Worm (Caenorhabditis elegans): ENCODE data around the gene C35D10.17.
A peak's percentile ranks its signal among the peaks of the same experiment; 100 is the strongest.

The C35D10.17 gene

DNA sequence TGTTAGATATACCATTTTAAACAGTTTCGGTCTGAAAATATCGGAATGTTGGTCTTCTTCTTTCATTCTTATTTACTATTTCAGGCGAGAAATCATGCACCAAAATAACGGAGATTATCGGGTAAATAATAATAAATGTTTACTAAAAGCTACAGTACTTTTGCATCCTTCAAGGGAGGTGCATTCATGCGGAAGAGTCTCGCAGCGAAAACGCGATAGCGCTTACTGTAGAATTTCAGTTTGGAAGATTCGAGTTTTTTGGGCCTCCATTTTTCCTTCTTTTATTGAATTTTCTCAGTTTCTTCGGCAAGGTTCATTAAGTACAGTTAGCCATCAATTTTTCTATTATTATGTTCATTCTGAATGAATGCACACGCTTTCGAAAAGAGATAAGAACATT lies 10.8 kb upstream of the C35D10.17 start, which contains the start of gene C35D10.7:
Gene C35D10.7, plus strand, starts transcription at position 85 of the 400 bp plus-strand sequence.
- no peak for TF ChIP-seq zip-5 (tag; optimal IDR thresholded peaks at IDR 0.05)
- no peak for TF ChIP-seq pqm-1 (tag; optimal IDR thresholded peaks at IDR 0.05)
- TF ChIP-seq elt-2 (tag; optimal IDR thresholded peaks at IDR 0.05), result no peak
- no peak for TF ChIP-seq ztf-16 (tag; optimal IDR thresholded peaks at IDR 0.05)
- no peak for TF ChIP-seq unc-86 (tag; optimal IDR thresholded peaks at IDR 0.05)
- TF ChIP-seq npax-4 (tag; optimal IDR thresholded peaks at IDR 0.05), result no peak
- TF ChIP-seq hlh-13 (GFP tag; optimal IDR thresholded peaks at IDR 0.05), result no peak
- no peak for TF ChIP-seq ref-2 (tag; optimal IDR thresholded peaks at IDR 0.05)
- TF ChIP-seq pha-2 (tag; optimal IDR thresholded peaks at IDR 0.05), result no peak
- TF ChIP-seq elt-4 (tag; optimal IDR thresholded peaks at IDR 0.05), result no peak

DNA sequence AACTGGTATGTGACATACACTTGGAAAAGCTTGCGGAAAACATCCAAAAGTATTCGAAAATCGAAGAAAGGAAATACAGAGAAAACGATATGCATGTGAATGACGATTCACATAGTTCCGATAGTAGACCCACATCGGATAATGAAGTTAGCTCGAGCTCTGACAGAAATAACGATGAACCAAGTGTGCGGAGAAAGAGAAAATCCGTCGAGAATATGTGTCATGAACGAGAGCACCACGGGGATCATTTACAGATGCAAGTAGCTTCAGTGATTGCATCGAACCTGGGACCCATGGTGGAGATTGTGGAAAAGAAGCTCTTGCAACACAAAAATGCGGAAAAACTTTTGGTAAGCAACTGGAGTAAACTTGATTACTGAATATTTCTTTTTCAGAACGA lies 9.9 kb upstream of the C35D10.17 start:
- TF ChIP-seq unc-55 (GFP tag; optimal IDR thresholded peaks at IDR 0.05), result no peak
- no peak for TF ChIP-seq ceh-6 (GFP tag; optimal IDR thresholded peaks at IDR 0.05)
- no peak for TF ChIP-seq madf-2 (tag; optimal IDR thresholded peaks at IDR 0.05)
- TF ChIP-seq Y22D7AL.16 (tag; optimal IDR thresholded peaks at IDR 0.05), result no peak

DNA sequence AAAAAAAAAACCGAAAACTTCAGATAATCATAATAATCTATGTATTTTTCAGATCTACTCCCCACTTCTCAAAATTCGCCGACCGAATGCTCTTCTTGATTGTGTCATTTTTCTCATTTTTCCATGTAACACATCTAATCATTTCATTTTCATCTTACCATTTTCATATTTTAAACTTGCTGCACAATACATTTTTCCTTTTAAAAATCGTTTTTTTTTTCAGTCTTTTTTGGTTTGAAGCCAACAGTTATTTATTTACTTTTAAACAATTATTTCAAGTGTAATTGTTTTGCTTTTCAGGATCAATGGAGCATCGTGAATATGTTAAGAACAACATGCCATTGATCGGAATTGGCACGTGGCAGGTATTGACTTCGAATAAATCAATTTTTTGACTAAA lies 7.8 kb upstream of the C35D10.17 start, which contains the start of gene C35D10.6:
Gene C35D10.6, plus strand, starts transcription at position 301 of the 400 bp plus-strand sequence.
- no peak for TF ChIP-seq ets-4 (tag; optimal IDR thresholded peaks at IDR 0.05)
- no peak for TF ChIP-seq pag-3 (tag; optimal IDR thresholded peaks at IDR 0.05; ENCODE audit: borderline replicate concordance)
- TF ChIP-seq ahr-1 (tag; optimal IDR thresholded peaks at IDR 0.05), result no peak
- TF ChIP-seq madf-2 (tag; optimal IDR thresholded peaks at IDR 0.05), result no peak
- no peak for TF ChIP-seq hlh-30 (tag; optimal IDR thresholded peaks at IDR 0.05; ENCODE audit: insufficient read depth)
- TF ChIP-seq T23F11.4 (GFP tag; optimal IDR thresholded peaks at IDR 0.05), result no peak
- TF ChIP-seq ztf-16 (tag; optimal IDR thresholded peaks at IDR 0.05), result no peak
- TF ChIP-seq ceh-14 (tag; optimal IDR thresholded peaks at IDR 0.05), result no peak
- TF ChIP-seq ceh-6 (GFP tag; optimal IDR thresholded peaks at IDR 0.05), result no peak
- no peak for TF ChIP-seq ref-2 (tag; optimal IDR thresholded peaks at IDR 0.05)
- no peak for TF ChIP-seq sox-4 (tag; optimal IDR thresholded peaks at IDR 0.05)
- TF ChIP-seq elt-4 (tag; optimal IDR thresholded peaks at IDR 0.05), result no peak
- no peak for TF ChIP-seq unc-86 (tag; optimal IDR thresholded peaks at IDR 0.05)
- no peak for TF ChIP-seq lin-11 (tag; optimal IDR thresholded peaks at IDR 0.05)
- no peak for TF ChIP-seq pros-1 (tag; optimal IDR thresholded peaks at IDR 0.05)
- TF ChIP-seq nhr-232 (tag; optimal IDR thresholded peaks at IDR 0.05), result no peak

DNA sequence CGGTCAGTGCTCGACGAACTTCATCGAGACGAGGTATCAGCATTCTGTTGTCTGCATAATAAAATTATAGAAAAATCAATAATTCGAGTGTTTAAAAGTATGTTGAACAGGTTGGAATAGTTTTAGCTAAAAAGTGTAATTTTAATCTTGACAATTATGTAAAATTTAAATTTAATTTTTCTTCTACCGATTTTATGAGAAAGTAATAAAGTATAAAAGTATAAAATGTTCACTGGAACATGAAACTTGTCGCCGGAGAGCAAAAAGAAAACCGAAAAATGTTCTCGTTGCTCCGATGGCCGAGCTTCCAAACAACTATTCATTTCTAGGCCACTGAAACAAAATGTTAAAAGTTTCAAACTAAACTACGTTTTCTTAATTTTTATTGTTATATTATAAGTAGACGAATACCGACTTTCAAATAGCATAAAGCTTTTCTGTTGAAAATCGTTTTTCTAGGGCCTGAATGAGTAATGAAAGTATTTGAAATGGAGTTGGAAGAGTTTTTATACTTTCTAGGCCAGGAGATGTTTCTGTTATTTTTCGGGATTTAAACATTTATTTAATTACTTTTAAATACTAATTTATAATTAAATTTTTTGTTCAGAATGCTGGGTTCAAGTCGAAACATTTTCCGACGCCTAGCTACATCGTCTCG lies 5.0 kb upstream of the C35D10.17 start, which contains the start of the genes C35D10.10 and C35D10.5:
Gene C35D10.10, minus strand, starts transcription at position 51 of the 658 bp plus-strand sequence.
Gene C35D10.5, plus strand, starts transcription at position 608 of the 658 bp plus-strand sequence.
- TF ChIP-seq elt-2 (tag; optimal IDR thresholded peaks at IDR 0.05), result peak; percentile 13
- TF ChIP-seq ets-4 (tag; optimal IDR thresholded peaks at IDR 0.05), result peak; percentile 83
- TF ChIP-seq ceh-9 (tag; optimal IDR thresholded peaks at IDR 0.05), result no peak
- TF ChIP-seq tbx-7 (tag; optimal IDR thresholded peaks at IDR 0.05), result peak; percentile 28
- TF ChIP-seq zip-5 (tag; optimal IDR thresholded peaks at IDR 0.05), result peak; percentile 31
- peak; percentile 66 for TF ChIP-seq ceh-2 (tag; optimal IDR thresholded peaks at IDR 0.05)
- no peak for TF ChIP-seq ceh-30 (tag; optimal IDR thresholded peaks at IDR 0.05)
- peak; percentile 37 for TF ChIP-seq ceh-31 (tag; optimal IDR thresholded peaks at IDR 0.05)

DNA sequence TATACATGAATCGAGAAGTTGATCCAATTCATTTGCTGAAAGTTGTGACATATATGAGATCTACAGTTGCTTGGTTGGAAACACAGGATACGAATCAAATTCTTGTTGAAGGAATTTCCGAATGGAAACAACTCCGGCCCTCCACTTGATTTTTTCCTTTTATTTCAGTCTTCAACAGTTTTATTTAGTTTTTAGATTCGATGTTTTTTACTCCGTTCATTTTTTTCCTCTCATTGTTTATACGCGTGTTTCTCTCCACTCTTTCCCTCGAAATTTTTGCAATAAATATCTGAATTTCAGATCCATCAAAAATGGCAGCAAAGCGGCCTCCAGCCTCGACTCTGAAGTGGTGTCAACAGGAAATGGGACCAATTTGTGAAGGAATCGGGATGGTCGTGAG lies 3.7 kb upstream of the C35D10.17 start, which contains the start of gene coq-8:
Gene coq-8, plus strand, starts transcription at position 301 of the 400 bp plus-strand sequence.
- TF ChIP-seq C38D4.7 (GFP tag; optimal IDR thresholded peaks at IDR 0.05), result no peak
- no peak for TF ChIP-seq lin-11 (tag; optimal IDR thresholded peaks at IDR 0.05)
- TF ChIP-seq ceh-34 (tag; optimal IDR thresholded peaks at IDR 0.05), result no peak
- TF ChIP-seq sox-2 (GFP tag; IDR thresholded peaks at IDR 0.05), result no peak
- no peak for TF ChIP-seq zip-5 (tag; optimal IDR thresholded peaks at IDR 0.05)
- TF ChIP-seq lim-6 (tag; optimal IDR thresholded peaks at IDR 0.05), result no peak
- TF ChIP-seq hlh-15 (tag; optimal IDR thresholded peaks at IDR 0.05), result no peak
- no peak for TF ChIP-seq C08G9.2 (tag; optimal IDR thresholded peaks at IDR 0.05)
- no peak for TF ChIP-seq K09A11.1 (tag; optimal IDR thresholded peaks at IDR 0.05; ENCODE audit: insufficient read depth)
- no peak for TF ChIP-seq fax-1 (tag; optimal IDR thresholded peaks at IDR 0.05)
- TF ChIP-seq pha-2 (tag; optimal IDR thresholded peaks at IDR 0.05), result no peak
- no peak for TF ChIP-seq tbx-2 (tag; optimal IDR thresholded peaks at IDR 0.05)
- TF ChIP-seq sdc-2 (tag; optimal IDR thresholded peaks at IDR 0.05), result no peak
- no peak for TF ChIP-seq hlh-13 (GFP tag; optimal IDR thresholded peaks at IDR 0.05)
- TF ChIP-seq ama-1 (optimal IDR thresholded peaks at IDR 0.05), result no peak
- TF ChIP-seq ceh-48 (tag; optimal IDR thresholded peaks at IDR 0.05), result no peak
